Fruit fly (Drosophila melanogaster): ENCODE measurements around the gene Uch-L5.

Uch-L5 gene

DNA sequence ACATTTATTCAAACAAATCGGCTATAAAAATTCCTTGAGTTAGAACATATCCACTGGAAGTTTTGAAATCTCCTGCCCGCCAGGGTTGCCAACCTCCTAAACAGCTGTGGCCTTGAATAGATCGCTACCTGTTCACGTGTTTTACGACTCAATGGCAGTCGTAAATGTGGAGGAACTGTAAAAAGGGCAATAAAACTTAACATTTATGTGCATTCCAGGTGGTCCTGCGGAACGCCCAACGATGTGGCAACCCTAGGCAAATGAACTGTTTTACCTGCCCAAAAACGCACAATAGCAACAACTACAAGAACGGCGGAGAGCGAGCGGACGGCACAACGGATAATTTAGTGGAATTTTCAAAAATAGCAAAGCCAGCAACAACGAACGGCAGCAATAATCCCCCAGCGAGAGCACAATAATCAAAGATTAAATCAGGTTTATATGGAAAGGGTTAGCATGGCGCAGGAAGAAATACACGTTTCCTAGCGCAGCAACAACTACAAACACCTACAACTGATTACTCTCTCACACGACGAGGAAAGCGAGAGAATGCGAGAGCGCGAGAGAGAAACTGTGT lies 15.0 kb downstream of the Uch-L5 start (continued):
- TF ChIP-seq CG6163 (GFP tag; IDR thresholded peaks at IDR 0.05) (peak; percentile 43; the same call in 1 of the 3 replicates), Sox14 (GFP tag; optimal IDR thresholded peaks at IDR 0.05) (peak; percentile 4), CG16779 (tag; optimal IDR thresholded peaks at IDR 0.05) (no peak), CG8119 (GFP tag; IDR thresholded peaks at IDR 0.05) (no peak), achi (GFP tag; optimal IDR thresholded peaks at IDR 0.05) (no peak), Eip75B (GFP tag; optimal IDR thresholded peaks at IDR 0.05) (no peak), eg (GFP tag; IDR thresholded peaks at IDR 0.05) (peak; percentile 62), CG10631 (GFP tag; optimal IDR thresholded peaks at IDR 0.05) (no peak), CG6808 (GFP tag; optimal IDR thresholded peaks at IDR 0.05) (no peak), CG10669 (GFP tag; optimal IDR thresholded peaks at IDR 0.05) (peak; percentile 23), CG15336 (GFP tag; IDR thresholded peaks at IDR 0.05) (peak; percentile 6; the same call in 1 of the 2 replicates), CG7368 (GFP tag; optimal IDR thresholded peaks at IDR 0.05) (no peak), Gug (GFP tag; IDR thresholded peaks at IDR 0.05) (no peak), Blimp-1 (GFP tag; optimal IDR thresholded peaks at IDR 0.05) (no peak), vri (GFP tag; optimal IDR thresholded peaks at IDR 0.05) (no peak)

dm6 chr3L:9460775-9461491 lies 15.8 kb downstream of the Uch-L5 start, which contains the start of the genes CG3434 and CG44838:
CG3434 (minus strand) TSS chr3L:9460799.
CG44838 (plus strand) TSS chr3L:9461050.
- peak; percentile 14 to 36 for TF ChIP-seq salr (GFP tag; optimal IDR thresholded peaks at IDR 0.05)
- TF ChIP-seq CG6808 (GFP tag; optimal IDR thresholded peaks at IDR 0.05) = peak; percentile 41
- peak; percentile 79 for TF ChIP-seq CG6276 (GFP tag; optimal IDR thresholded peaks at IDR 0.05)
- peak; percentile 49 for TF ChIP-seq CG6792 (GFP tag; optimal IDR thresholded peaks at IDR 0.05)
- peak; percentile 70 for TF ChIP-seq Eip75B (GFP tag; optimal IDR thresholded peaks at IDR 0.05)
- TF ChIP-seq svp (GFP tag) = peak; percentile 90
- TF ChIP-seq Ets21C (GFP tag; optimal IDR thresholded peaks at IDR 0.05) = peak; percentile 46
- TF ChIP-seq acj6 (GFP tag; optimal IDR thresholded peaks at IDR 0.05) = peak; percentile 77
- peak; percentile 55 for TF ChIP-seq dac (GFP tag; optimal IDR thresholded peaks at IDR 0.05)
- peak; percentile 65 for TF ChIP-seq CG8632 (GFP tag; optimal IDR thresholded peaks at IDR 0.05)
- TF ChIP-seq CG3032 (tag; optimal IDR thresholded peaks at IDR 0.05) = peak; percentile 75
- peak; percentile 33 for TF ChIP-seq CG8319 (GFP tag; optimal IDR thresholded peaks at IDR 0.05)
- TF ChIP-seq CG7368 (GFP tag; optimal IDR thresholded peaks at IDR 0.05) = peak; percentile 29
- peak; percentile 62 for TF ChIP-seq Sox102F (GFP tag; optimal IDR thresholded peaks at IDR 0.05)
- TF ChIP-seq CG6163 (GFP tag; IDR thresholded peaks at IDR 0.05) = peak; percentile 77
- TF ChIP-seq pdm3 (GFP tag; optimal IDR thresholded peaks at IDR 0.05) = peak; percentile 80
- TF ChIP-seq ss (GFP tag; optimal IDR thresholded peaks at IDR 0.05) = peak; percentile 38 to 67
- peak; percentile 72 for TF ChIP-seq Hr39 (GFP tag; optimal IDR thresholded peaks at IDR 0.05)
- TF ChIP-seq topi (GFP tag; optimal IDR thresholded peaks at IDR 0.05) = peak; percentile 73
- TF ChIP-seq spab (GFP tag; optimal IDR thresholded peaks at IDR 0.05) = peak; percentile 9
- peak; percentile 54 for TF ChIP-seq vri (GFP tag; optimal IDR thresholded peaks at IDR 0.05)
- peak; percentile 86 for TF ChIP-seq Sox14 (GFP tag; optimal IDR thresholded peaks at IDR 0.05)
- TF ChIP-seq Hr4 (GFP tag; optimal IDR thresholded peaks at IDR 0.05) = peak; percentile 82
- peak; percentile 68 for TF ChIP-seq Ets96B (tag; optimal IDR thresholded peaks at IDR 0.05)
- TF ChIP-seq CG15336 (GFP tag; IDR thresholded peaks at IDR 0.05) = peak; percentile 63
- TF ChIP-seq CG10631 (GFP tag; optimal IDR thresholded peaks at IDR 0.05) = peak; percentile 75
- peak; percentile 48 for TF ChIP-seq CG4318 (GFP tag; optimal IDR thresholded peaks at IDR 0.05)
- no peak for TF ChIP-seq Blimp-1 (GFP tag; optimal IDR thresholded peaks at IDR 0.05)
- TF ChIP-seq dsx (GFP tag; optimal IDR thresholded peaks at IDR 0.05; ENCODE audit: poor library complexity, severe bottlenecking) = peak; percentile 47
- TF ChIP-seq CG11294 (GFP tag; IDR thresholded peaks at IDR 0.05) = peak; percentile 52; the same call in 1 of the 2 replicates
- peak; percentile 2 for TF ChIP-seq CG9139 (GFP tag; optimal IDR thresholded peaks at IDR 0.05)
- peak; percentile 68 for TF ChIP-seq net (GFP tag; optimal IDR thresholded peaks at IDR 0.05)
- peak; percentile 62 for TF ChIP-seq CG34406 (GFP tag; optimal IDR thresholded peaks at IDR 0.05)
- peak; percentile 72 for TF ChIP-seq CG8119 (GFP tag; IDR thresholded peaks at IDR 0.05)
- TF ChIP-seq cyc (GFP tag; optimal IDR thresholded peaks at IDR 0.05) = peak; percentile 69
- TF ChIP-seq Eip93F (GFP tag; optimal IDR thresholded peaks at IDR 0.05) = peak; percentile 69
- TF ChIP-seq Smox (GFP tag; optimal IDR thresholded peaks at IDR 0.05) = peak; percentile 78
- TF ChIP-seq Lpt (GFP tag; optimal IDR thresholded peaks at IDR 0.05) = peak; percentile 61
- TF ChIP-seq achi (GFP tag; optimal IDR thresholded peaks at IDR 0.05) = peak; percentile 71
- peak; percentile 53 for TF ChIP-seq CG6854 (GFP tag; optimal IDR thresholded peaks at IDR 0.05)
- peak; percentile 20 for TF ChIP-seq CG11762 (GFP tag; optimal IDR thresholded peaks at IDR 0.05; ENCODE audit: insufficient read depth)

Measured in whole organism, prepupa.